Fruit fly (Drosophila melanogaster) whole organism, adult: ENCODE data around the gene Jhbp1.

Source experiments
- CG1620 ChIP-seq: fragments of 200-800 bp; sonication (Bioruptor generic); optimal IDR thresholded peaks from 2 replicates; lab custom pipeline; 2016; ENCODE audit warnings: missing biosample characterization, missing genetic modification characterization
- CG5204 ChIP-seq: fragments of 200-800 bp; sonication (Bioruptor generic); optimal IDR thresholded peaks from 2 replicates; lab custom pipeline; 2016; ENCODE audit warnings: missing biosample characterization, missing genetic modification characterization
- CG7045 ChIP-seq: fragments of 200-800 bp; sonication (Bioruptor generic); optimal IDR thresholded peaks from 2 replicates; lab custom pipeline; 2017; ENCODE audit warnings: missing biosample characterization, mild to moderate bottlenecking, missing genetic modification characterization
- Clk ChIP-seq: fragments of 200-800 bp; sonication (Bioruptor generic); optimal IDR thresholded peaks from 2 replicates; lab custom pipeline; 2017; ENCODE audit warnings: missing biosample characterization, missing genetic modification characterization
- Crg-1 ChIP-seq: fragments of 200-800 bp; sonication (Bioruptor generic); optimal IDR thresholded peaks from 2 replicates; lab custom pipeline; 2016; ENCODE audit warnings: missing biosample characterization, missing genetic modification characterization
- Hr96 ChIP-seq: fragments of 200-800 bp; sonication (Bioruptor generic); optimal IDR thresholded peaks from 2 replicates; lab custom pipeline; 2016; ENCODE audit warnings: missing biosample characterization, missing genetic modification characterization
- bab1 ChIP-seq: fragments of 200-800 bp; sonication (Bioruptor generic); optimal IDR thresholded peaks from 3 replicates; lab custom pipeline; 2019; ENCODE audit warnings: missing biosample characterization, mild to moderate bottlenecking, missing genetic modification characterization, moderate library complexity
- kay ChIP-seq: fragments of 200-800 bp; sonication (Bioruptor generic); peaks from one replicate; lab custom pipeline; 2016; ENCODE audit warnings: missing biosample characterization, missing genetic modification characterization, borderline replicate concordance

DNA sequence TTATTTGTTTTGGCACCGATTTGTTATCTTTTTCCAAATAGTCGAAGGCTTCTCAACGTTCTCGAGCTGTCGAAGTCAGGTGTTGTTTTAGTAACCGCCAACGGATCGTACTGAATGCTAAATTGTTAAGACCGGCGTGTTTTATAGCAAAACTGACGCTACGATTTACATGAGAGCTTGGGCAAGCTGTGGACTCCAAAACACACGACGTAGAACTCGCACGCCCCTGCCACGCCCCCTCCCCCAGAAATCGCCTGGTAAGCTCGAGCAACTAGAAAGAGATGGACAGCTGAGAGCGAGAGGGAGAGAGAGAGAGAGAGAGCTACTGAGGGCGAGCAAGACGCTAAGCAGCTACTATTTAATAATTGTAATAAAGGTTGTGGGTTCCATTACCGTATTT, 10.1 kb upstream of the Jhbp1 start, which contains the start of gene Jhbp3:
- TF ChIP-seq CG5204 (GFP tag; lab: Kevin White, UChicago) (no peak), CG7045 (GFP tag; lab: Kevin White, UChicago) (no peak), Clk (GFP tag; lab: Kevin White, UChicago) (no peak), Hr96 (GFP tag; lab: Kevin White, UChicago) (no peak), kay (GFP tag; lab: Kevin White, UChicago) (no peak), bab1 (GFP tag; lab: Kevin White, UChicago) (no peak), Crg-1 (GFP tag; lab: Kevin White, UChicago) (no peak), CG1620 (GFP tag; lab: Kevin White, UChicago) (no peak)
